Fruit fly (Drosophila melanogaster) whole organism, wandering third instar larva: ENCODE results near the gene CG32036.

Source experiments
- Abd-B ChIP-seq: fragments of >200 bp; optimal IDR thresholded peaks from 2 replicates; lab custom pipeline; 2017; ENCODE audit warnings: missing biosample characterization, missing genetic modification characterization
- CG32264 ChIP-seq: fragments of 200-800 bp; sonication (Bioruptor generic); optimal IDR thresholded peaks from 2 replicates; lab custom pipeline; 2016; ENCODE audit warnings: missing biosample characterization, missing genetic modification characterization
- CG9705 ChIP-seq: fragments of 200-800 bp; sonication (Bioruptor generic); optimal IDR thresholded peaks from 2 replicates; lab custom pipeline; 2018; ENCODE audit warnings: missing biosample characterization, mild to moderate bottlenecking, missing genetic modification characterization
- CrebA ChIP-seq: fragments of 200-800 bp; sonication (Bioruptor generic); optimal IDR thresholded peaks from 2 replicates; lab custom pipeline; 2016; ENCODE audit warnings: missing biosample characterization, mild to moderate bottlenecking, missing genetic modification characterization, borderline replicate concordance
- Dfd ChIP-seq: fragments of >200 bp; optimal IDR thresholded peaks from 2 replicates; lab custom pipeline; 2017; ENCODE audit warnings: missing biosample characterization, missing genetic modification characterization
- Dif ChIP-seq: fragments of 200-275, 200-300 bp; sonication (Bioruptor generic); optimal IDR thresholded peaks from 2 replicates; lab custom pipeline; 2018; ENCODE audit warnings: missing biosample characterization, missing genetic modification characterization; ENCODE audit not compliant: partially characterized antibody
- GATAd ChIP-seq: sonication (Bioruptor generic); optimal IDR thresholded peaks from 2 replicates; lab custom pipeline; 2016; ENCODE audit warnings: missing biosample characterization, missing genetic modification characterization
- HLH106 ChIP-seq: fragments of 200-800 bp; optimal IDR thresholded peaks from 3 replicates; lab custom pipeline; 2019; ENCODE audit warnings: missing biosample characterization, mild to moderate bottlenecking, missing genetic modification characterization, moderate library complexity
- Hnf4 ChIP-seq: fragments of 200-800 bp; sonication (Bioruptor generic); optimal IDR thresholded peaks from 2 replicates; lab custom pipeline; 2016; ENCODE audit warnings: missing biosample characterization, mild to moderate bottlenecking, missing genetic modification characterization
- Hr78 ChIP-seq: fragments of >200 bp; optimal IDR thresholded peaks from 2 replicates; lab custom pipeline; 2017; ENCODE audit warnings: missing biosample characterization, missing genetic modification characterization
- Hr83 ChIP-seq: fragments of 200-300 bp; sonication (Bioruptor generic); optimal IDR thresholded peaks from 2 replicates; lab custom pipeline; 2016; ENCODE audit warnings: missing biosample characterization, mild to moderate bottlenecking, missing genetic modification characterization, moderate library complexity; ENCODE audit not compliant: poor library complexity, severe bottlenecking
- Jra ChIP-seq: sonication (Bioruptor generic); optimal IDR thresholded peaks from 2 replicates; lab custom pipeline; 2016; ENCODE audit warnings: missing biosample characterization, missing genetic modification characterization
- Mio ChIP-seq: sonication (Bioruptor generic); optimal IDR thresholded peaks from 2 replicates; lab custom pipeline; 2016; ENCODE audit warnings: missing biosample characterization, missing genetic modification characterization
- Myc ChIP-seq: fragments of >200 bp; optimal IDR thresholded peaks from 2 replicates; lab custom pipeline; 2017
- N ChIP-seq: fragments of >200 bp; optimal IDR thresholded peaks from 2 replicates; lab custom pipeline; 2018; ENCODE audit warnings: missing biosample characterization, missing external identifiers, missing genetic modification characterization
- OdsH ChIP-seq: fragments of 200-800 bp; sonication (Bioruptor generic); optimal IDR thresholded peaks from 2 replicates; lab custom pipeline; 2016; ENCODE audit warnings: missing biosample characterization, mild to moderate bottlenecking, missing genetic modification characterization
- Rel ChIP-seq, 2 experiments: fragments of 200-800 bp; sonication (Bioruptor generic) in 1 of 2; optimal IDR thresholded peaks; 2 replicates in 1 of 2; 3 replicates in 1 of 2; lab custom pipeline; 2016 to 2019; ENCODE audit warnings: mild to moderate bottlenecking in 2 of 2, missing biosample characterization in 2 of 2, missing genetic modification characterization in 2 of 2, moderate library complexity in 1 of 2
- Sp1 ChIP-seq: fragments of 200-800 bp; sonication (Bioruptor generic); optimal IDR thresholded peaks from 3 replicates; lab custom pipeline; 2019; ENCODE audit warnings: missing biosample characterization, mild to moderate bottlenecking, missing genetic modification characterization, moderate library complexity
- Vsx2 ChIP-seq: fragments of 200-300, 225-300 bp; sonication (Bioruptor generic); optimal IDR thresholded peaks from 2 replicates; lab custom pipeline; 2018; ENCODE audit warnings: missing biosample characterization, missing genetic modification characterization; ENCODE audit not compliant: partially characterized antibody
- br ChIP-seq: fragments of 200-800 bp; sonication (Bioruptor generic); optimal IDR thresholded peaks from 2 replicates; lab custom pipeline; 2016; ENCODE audit warnings: missing biosample characterization, missing genetic modification characterization
- brk ChIP-seq: fragments of 200-800 bp; sonication (Bioruptor generic); optimal IDR thresholded peaks from 2 replicates; lab custom pipeline; 2016; ENCODE audit warnings: missing biosample characterization, mild to moderate bottlenecking, missing genetic modification characterization
- dl ChIP-seq, 2 experiments: fragments of 175-275, 200-275 bp in 1 of 2; fragments of 200-275 bp in 1 of 2; sonication (Bioruptor generic); optimal IDR thresholded peaks; lab custom pipeline; 2018; ENCODE audit warnings: mild to moderate bottlenecking in 2 of 2, missing biosample characterization in 2 of 2, missing genetic modification characterization in 2 of 2, moderate library complexity in 2 of 2; ENCODE audit not compliant: partially characterized antibody in 2 of 2, insufficient read depth in 1 of 2
- dmrt93B ChIP-seq: fragments of 200-800 bp; sonication (Bioruptor generic); optimal IDR thresholded peaks from 2 replicates; lab custom pipeline; 2018; ENCODE audit warnings: missing biosample characterization, mild to moderate bottlenecking, missing genetic modification characterization
- dsf ChIP-seq: sonication (Bioruptor generic); optimal IDR thresholded peaks from 2 replicates; lab custom pipeline; 2016; ENCODE audit warnings: missing biosample characterization, missing genetic modification characterization, borderline replicate concordance
- ey ChIP-seq: fragments of 200-800 bp; sonication (Bioruptor generic); optimal IDR thresholded peaks from 2 replicates; lab custom pipeline; 2016; ENCODE audit warnings: missing biosample characterization, missing genetic modification characterization
- foxo ChIP-seq, 2 experiments: fragments of 200-800 bp; sonication (Bioruptor generic); optimal IDR thresholded peaks; 2 replicates in 1 of 2; 3 replicates in 1 of 2; lab custom pipeline; 2016 to 2017; ENCODE audit warnings: missing biosample characterization in 2 of 2, missing genetic modification characterization in 2 of 2
- fru ChIP-seq: fragments of 200-800 bp; sonication (Bioruptor generic); optimal IDR thresholded peaks from 3 replicates; lab custom pipeline; 2016; ENCODE audit warnings: missing biosample characterization, mild to moderate bottlenecking, missing genetic modification characterization
- h ChIP-seq: fragments of 200-800 bp; sonication (Bioruptor generic); optimal IDR thresholded peaks from 3 replicates; lab custom pipeline; 2016; ENCODE audit warnings: missing biosample characterization, mild to moderate bottlenecking, missing genetic modification characterization
- jim ChIP-seq: fragments of 175-275, 200-325 bp; sonication (Bioruptor generic); optimal IDR thresholded peaks from 2 replicates; lab custom pipeline; 2016; ENCODE audit warnings: missing biosample characterization, mild to moderate bottlenecking, missing genetic modification characterization
- pan ChIP-seq: fragments of >200 bp; optimal IDR thresholded peaks from 2 replicates; lab custom pipeline; 2017
- psq ChIP-seq: fragments of 200-800 bp; sonication (Bioruptor generic); optimal IDR thresholded peaks from 3 replicates; lab custom pipeline; 2017; ENCODE audit warnings: missing biosample characterization, mild to moderate bottlenecking, missing genetic modification characterization, moderate library complexity
- rgr ChIP-seq: fragments of 200-800 bp; sonication (Bioruptor generic); optimal IDR thresholded peaks from 3 replicates; lab custom pipeline; 2016; ENCODE audit warnings: missing biosample characterization, mild to moderate bottlenecking, missing genetic modification characterization
- sage ChIP-seq: fragments of 200-800 bp; sonication (Bioruptor generic); optimal IDR thresholded peaks from 2 replicates; lab custom pipeline; 2016; ENCODE audit warnings: missing biosample characterization, mild to moderate bottlenecking, missing genetic modification characterization
- sv ChIP-seq: fragments of 200-800 bp; sonication (Bioruptor generic); optimal IDR thresholded peaks from 3 replicates; lab custom pipeline; 2016; ENCODE audit warnings: missing biosample characterization, missing genetic modification characterization
- tai ChIP-seq: sonication (Bioruptor generic); optimal IDR thresholded peaks from 2 replicates; lab custom pipeline; 2016; ENCODE audit warnings: missing biosample characterization, missing genetic modification characterization
- usp ChIP-seq: fragments of >200 bp; optimal IDR thresholded peaks from 2 replicates; lab custom pipeline; 2017; ENCODE audit warnings: missing biosample characterization, missing genetic modification characterization
- woc ChIP-seq: sonication (Bioruptor generic); optimal IDR thresholded peaks from 2 replicates; lab custom pipeline; 2016; ENCODE audit warnings: missing biosample characterization, mild to moderate bottlenecking, missing genetic modification characterization

The CG32036 gene

DNA sequence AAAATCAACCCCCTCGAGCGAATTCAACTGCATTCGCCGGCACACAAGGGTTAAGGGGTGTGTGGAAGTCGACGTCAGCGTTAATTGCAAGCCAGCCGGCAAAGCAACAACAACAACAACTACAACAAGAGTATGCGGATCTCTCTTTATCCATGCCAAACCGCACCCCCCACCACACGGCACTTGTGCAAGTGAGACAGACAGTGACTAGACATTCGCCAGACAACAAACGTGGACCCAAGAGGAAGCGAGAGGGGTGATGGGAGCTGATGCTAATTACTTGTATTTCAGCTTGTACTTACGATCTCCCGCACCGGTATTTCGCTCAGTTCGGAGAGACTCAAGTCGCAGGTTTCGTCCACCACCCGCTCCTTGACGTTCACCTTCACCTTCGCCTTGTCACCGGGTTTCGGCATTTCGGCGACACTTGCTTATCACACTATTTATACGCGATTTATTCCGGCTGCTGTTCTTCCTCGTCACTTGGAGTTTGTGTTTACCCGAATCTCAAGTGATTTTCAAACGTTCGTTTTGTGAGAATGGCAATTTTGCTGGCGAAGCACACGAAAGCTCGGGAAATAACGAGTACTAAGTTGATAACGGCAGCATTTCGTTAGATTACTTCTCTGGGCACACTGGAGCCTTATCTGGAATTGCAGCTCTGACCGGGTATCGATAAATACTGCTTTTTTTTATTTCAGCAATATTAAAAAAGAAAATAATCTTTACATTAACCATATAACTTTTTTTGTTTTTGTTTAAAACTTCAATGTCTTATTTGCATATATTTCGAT is 20.2 kb upstream of the CG32036 start, which contains the start of gene CG3408:
Gene CG3408 (minus strand): TSS at position 547 of the 794 bp plus-strand sequence.
- peak; percentile 30 for TF ChIP-seq h
- peak; percentile 21 for TF ChIP-seq tai
- peak; percentile 18 for TF ChIP-seq Myc (lab: Kevin White, UChicago)
- peak in 1 of 2 experiments; percentile 9 for TF ChIP-seq dl (GFP tag; optimal IDR thresholded peaks at IDR 0.05; lab: Kevin White, UChicago; ENCODE audit: insufficient read depth in 1 of 2, partially characterized antibody in 2 of 2)
- peak; percentile 45 for TF ChIP-seq brk (GFP tag; lab: Kevin White, UChicago)
- TF ChIP-seq Rel (GFP tag; optimal IDR thresholded peaks at IDR 0.05; lab: Kevin White, UChicago): no peak
- peak; percentile 88 for TF ChIP-seq Rel (tag; optimal IDR thresholded peaks at IDR 0.05; lab: Kevin White, UChicago)
- peak; percentile 92 for TF ChIP-seq Vsx2 (GFP tag; lab: Kevin White, UChicago)
- peak; percentile 7 for TF ChIP-seq Jra (GFP tag; lab: Kevin White, UChicago)
- no peak for TF ChIP-seq Hr78 (GFP tag; lab: Kevin White, UChicago)
- no peak for TF ChIP-seq pan (lab: Kevin White, UChicago)
- peak; percentile 9 for TF ChIP-seq fru (GFP tag; lab: Kevin White, UChicago)
- TF ChIP-seq psq (GFP tag; lab: Kevin White, UChicago): peak; percentile 10
- no peak for TF ChIP-seq ey (GFP tag; lab: Kevin White, UChicago)
- TF ChIP-seq Abd-B: no peak
- TF ChIP-seq woc (GFP tag; lab: Kevin White, UChicago): peak; percentile 30
- TF ChIP-seq foxo (GFP tag; optimal IDR thresholded peaks at IDR 0.05; lab: Kevin White, UChicago): peak in 1 of 2 experiments; percentile 30
- peak; percentile 3 for TF ChIP-seq Sp1 (GFP tag; lab: Kevin White, UChicago)

DNA sequence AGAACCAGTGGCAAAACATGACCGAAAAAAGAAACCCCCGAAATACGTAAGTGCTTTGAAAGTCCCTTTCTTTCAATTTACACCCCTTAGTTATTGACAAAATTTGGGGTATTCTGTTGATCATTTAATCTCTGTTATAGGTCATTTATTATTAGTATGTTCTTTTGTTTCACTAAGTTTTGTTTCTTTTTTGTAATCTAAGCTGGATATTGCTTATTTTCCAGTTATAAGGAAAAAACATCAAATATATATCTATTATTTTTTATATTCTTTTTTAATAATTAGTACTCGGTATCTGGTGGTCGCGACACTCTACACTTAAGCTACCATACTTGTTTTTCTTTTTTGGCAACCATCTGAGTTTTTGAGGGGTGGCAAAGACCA is 19.6 kb upstream of the CG32036 start:
- TF ChIP-seq pan (lab: Kevin White, UChicago) (peak; percentile 46), fru (GFP tag; lab: Kevin White, UChicago) (peak; percentile 77), tai (no peak), sv (GFP tag; lab: Kevin White, UChicago) (no peak), psq (GFP tag; lab: Kevin White, UChicago) (peak; percentile 75), rgr (peak; percentile 31), Hnf4 (peak; percentile 3), CG9705 (GFP tag; lab: Kevin White, UChicago) (no peak), usp (GFP tag; lab: Kevin White, UChicago) (no peak), Mio (GFP tag; lab: Kevin White, UChicago) (no peak), sage (no peak), dsf (GFP tag; lab: Kevin White, UChicago) (no peak), Abd-B (no peak), Sp1 (GFP tag; lab: Kevin White, UChicago) (peak; percentile 71), h (peak; percentile 15), Rel (GFP tag; optimal IDR thresholded peaks at IDR 0.05; lab: Kevin White, UChicago) (no peak), Rel (tag; optimal IDR thresholded peaks at IDR 0.05; lab: Kevin White, UChicago) (peak; percentile 87), HLH106 (tag; lab: Kevin White, UChicago) (peak; percentile 58), foxo (GFP tag; optimal IDR thresholded peaks at IDR 0.05; lab: Kevin White, UChicago) (peak in 1 of 2 experiments; percentile 62), OdsH (peak; percentile 16), brk (GFP tag; lab: Kevin White, UChicago) (no peak), Hr83 (GFP tag; lab: Kevin White, UChicago) (no peak), Jra (GFP tag; lab: Kevin White, UChicago) (no peak), woc (GFP tag; lab: Kevin White, UChicago) (peak; percentile 57), Dif (GFP tag; lab: Kevin White, UChicago) (no peak), ey (GFP tag; lab: Kevin White, UChicago) (no peak), jim (GFP tag; lab: Kevin White, UChicago) (no peak), GATAd (GFP tag; lab: Kevin White, UChicago) (no peak), br (peak; percentile 47)
- TF ChIP-seq, all 38 proteins: peak for 13

- TF ChIP-seq dmrt93B (GFP tag; lab: Kevin White, UChicago): no peak
- TF ChIP-seq woc (GFP tag; lab: Kevin White, UChicago): no peak
- TF ChIP-seq CG32264 (GFP tag; lab: Kevin White, UChicago): no peak
- no peak for TF ChIP-seq CrebA
- TF ChIP-seq OdsH: no peak
- no peak for TF ChIP-seq foxo (GFP tag; optimal IDR thresholded peaks at IDR 0.05; lab: Kevin White, UChicago)
- no peak for TF ChIP-seq Rel (GFP tag; optimal IDR thresholded peaks at IDR 0.05; lab: Kevin White, UChicago)
- no peak for TF ChIP-seq Rel (tag; optimal IDR thresholded peaks at IDR 0.05; lab: Kevin White, UChicago)
- no peak for TF ChIP-seq HLH106 (tag; lab: Kevin White, UChicago)
- TF ChIP-seq br: no peak
- TF ChIP-seq Hr83 (GFP tag; lab: Kevin White, UChicago): no peak
- no peak for TF ChIP-seq usp (GFP tag; lab: Kevin White, UChicago)
- no peak for TF ChIP-seq h
- no peak for TF ChIP-seq sage
- no peak for TF ChIP-seq Dfd
- no peak for TF ChIP-seq Myc (lab: Kevin White, UChicago)
- TF ChIP-seq brk (GFP tag; lab: Kevin White, UChicago): no peak
- no peak for TF ChIP-seq tai
- no peak for TF ChIP-seq N (GFP tag; lab: Kevin White, UChicago)
- TF ChIP-seq Hr78 (GFP tag; lab: Kevin White, UChicago): no peak
- no peak for TF ChIP-seq CG9705 (GFP tag; lab: Kevin White, UChicago)
These were observed 17.4 kb upstream of the CG32036 start for dm6 chr3L:9506421-9506820.
